Fruit fly (Drosophila melanogaster): ENCODE results near the gene Grip71.

Gene Grip71

DNA sequence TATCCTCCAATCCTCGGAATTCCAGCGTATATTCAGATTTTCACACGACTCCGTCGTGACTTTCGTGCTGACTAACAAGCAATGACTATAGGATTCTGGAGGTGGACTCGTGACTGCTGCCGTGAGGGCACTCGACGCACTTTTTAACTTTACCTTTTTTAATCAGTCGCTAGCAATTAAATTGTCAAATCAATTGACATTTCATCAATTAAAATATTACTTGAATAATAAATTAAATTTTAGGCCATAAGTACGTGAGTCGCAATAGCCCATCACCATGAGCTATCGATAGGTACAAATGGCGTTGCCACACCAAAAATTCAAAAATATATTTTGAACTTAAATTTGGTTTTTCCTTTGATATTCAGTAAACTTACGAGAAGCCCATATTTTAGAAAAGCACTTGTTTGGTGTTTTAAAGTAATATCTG lies 3.0 kb upstream of the Grip71 start, which contains the start of gene Jwa (continued):
- peak; percentile 78; the same call in 2 of the 3 replicates for TF ChIP-seq CG11093 (GFP tag; IDR thresholded peaks at IDR 0.05)
- peak; percentile 94 for TF ChIP-seq CG12659 (GFP tag; optimal IDR thresholded peaks at IDR 0.05)
- no peak for TF ChIP-seq exex (tag; optimal IDR thresholded peaks at IDR 0.05)
- no peak for TF ChIP-seq CG12071 (GFP tag; optimal IDR thresholded peaks at IDR 0.05)
- TF ChIP-seq tio (GFP tag; optimal IDR thresholded peaks at IDR 0.05): peak; percentile 95
- peak; percentile 93 for TF ChIP-seq CG2889 (GFP tag; IDR thresholded peaks at IDR 0.05)
- peak; percentile 97 for TF ChIP-seq Opbp (GFP tag; IDR thresholded peaks at IDR 0.05; ENCODE audit: partially characterized antibody)
- peak; percentile 77 for TF ChIP-seq fd3F (GFP tag; optimal IDR thresholded peaks at IDR 0.05)
- TF ChIP-seq pnt (GFP tag; optimal IDR thresholded peaks at IDR 0.05): peak; percentile 91
- TF ChIP-seq fd64A (GFP tag; optimal IDR thresholded peaks at IDR 0.05): no peak
- TF ChIP-seq CG30403 (GFP tag; optimal IDR thresholded peaks at IDR 0.05): peak; percentile 97
- peak; percentile 95 for TF ChIP-seq tx (GFP tag; optimal IDR thresholded peaks at IDR 0.05)
- TF ChIP-seq CG42726 (GFP tag; IDR thresholded peaks at IDR 0.05; ENCODE audit: partially characterized antibody): peak; percentile 91
- TF ChIP-seq bbx (GFP tag; IDR thresholded peaks at IDR 0.05; ENCODE audit: partially characterized antibody): peak; percentile 97
- peak; percentile 94 for TF ChIP-seq ci (GFP tag; IDR thresholded peaks at IDR 0.05)
- TF ChIP-seq Hr39 (optimal IDR thresholded peaks at IDR 0.05): no peak
- peak; percentile 79 for TF ChIP-seq Fer1 (GFP tag; optimal IDR thresholded peaks at IDR 0.05)
- peak; percentile 58 for TF ChIP-seq da (GFP tag; optimal IDR thresholded peaks at IDR 0.05)
- TF ChIP-seq dmrt99B (tag; optimal IDR thresholded peaks at IDR 0.05): peak; percentile 84
- TF ChIP-seq Dref (GFP tag; IDR thresholded peaks at IDR 0.05): peak; percentile 68
- TF ChIP-seq CG10274 (GFP tag; optimal IDR thresholded peaks at IDR 0.05): peak; percentile 20
- peak; percentile 59 for TF ChIP-seq D19A (tag; optimal IDR thresholded peaks at IDR 0.05)
- peak; percentile 95 for TF ChIP-seq sob (GFP tag; IDR thresholded peaks at IDR 0.05)
- TF ChIP-seq CG1647 (GFP tag; optimal IDR thresholded peaks at IDR 0.05): peak; percentile 84
- TF ChIP-seq gcm (GFP tag; optimal IDR thresholded peaks at IDR 0.05): peak; percentile 91
- TF ChIP-seq dm (GFP tag; optimal IDR thresholded peaks at IDR 0.05): peak; percentile 92
- peak; percentile 98 for TF ChIP-seq Hsf (GFP tag; optimal IDR thresholded peaks at IDR 0.05)
- peak; percentile 98 for TF ChIP-seq Optix (GFP tag; IDR thresholded peaks at IDR 0.05)
- peak; percentile 88 for TF ChIP-seq dysf (GFP tag; IDR thresholded peaks at IDR 0.05)
- peak; percentile 83 for TF ChIP-seq ssp (GFP tag; IDR thresholded peaks at IDR 0.05)
- peak; percentile 94 for TF ChIP-seq Rfx (GFP tag; IDR thresholded peaks at IDR 0.05)
- TF ChIP-seq CG32772 (GFP tag; IDR thresholded peaks at IDR 0.05): peak; percentile 88
- peak; percentile 90 for TF ChIP-seq CG11695 (GFP tag; IDR thresholded peaks at IDR 0.05)
- peak; percentile 84 for TF ChIP-seq CG3838 (GFP tag; optimal IDR thresholded peaks at IDR 0.05)
- peak; percentile 96 for TF ChIP-seq al (GFP tag; IDR thresholded peaks at IDR 0.05)
- peak; percentile 94 for TF ChIP-seq Abd-B (GFP tag; optimal IDR thresholded peaks at IDR 0.05)
- TF ChIP-seq PHDP (tag; optimal IDR thresholded peaks at IDR 0.05): peak; percentile 95
- TF ChIP-seq CG13424 (tag; optimal IDR thresholded peaks at IDR 0.05): peak; percentile 97
- TF ChIP-seq CG12744 (GFP tag; optimal IDR thresholded peaks at IDR 0.05): peak; percentile 87
- TF ChIP-seq shn (GFP tag; optimal IDR thresholded peaks at IDR 0.05): peak; percentile 91
- TF ChIP-seq Bdp1 (GFP tag; optimal IDR thresholded peaks at IDR 0.05): peak; percentile 91
- TF ChIP-seq slp2 (GFP tag; optimal IDR thresholded peaks at IDR 0.05): peak; percentile 92
- TF ChIP-seq CG9215 (GFP tag; IDR thresholded peaks at IDR 0.05): peak; percentile 92
- TF ChIP-seq Trl (optimal IDR thresholded peaks at IDR 0.05): no peak
- TF ChIP-seq Trl (GFP tag; optimal IDR thresholded peaks at IDR 0.05): peak; percentile 89
- TF ChIP-seq CG30431 (GFP tag; optimal IDR thresholded peaks at IDR 0.05): peak; percentile 96
- peak; percentile 31 for TF ChIP-seq btn (GFP tag; optimal IDR thresholded peaks at IDR 0.05)
- peak; percentile 95 for TF ChIP-seq CG1603 (tag; optimal IDR thresholded peaks at IDR 0.05)
- TF ChIP-seq CG6254 (GFP tag; optimal IDR thresholded peaks at IDR 0.05): peak; percentile 28
- no peak for TF ChIP-seq CG31365 (tag; optimal IDR thresholded peaks at IDR 0.05)
- peak; percentile 86 for TF ChIP-seq CG10267 (tag; optimal IDR thresholded peaks at IDR 0.05)
- peak; percentile 37 for TF ChIP-seq CG6654 (GFP tag; optimal IDR thresholded peaks at IDR 0.05)
